Worm (Caenorhabditis elegans) whole organism, young adult: ENCODE data around the gene bcas-2.

Experiments
- F10E7.11 ChIP-seq: sonication (generic microtip); optimal IDR thresholded peaks from 2 replicates; lab custom pipeline; 2017; ENCODE audit warnings: mild to moderate bottlenecking, missing genetic modification characterization, moderate library complexity, missing compliant biosample characterization
- F22D6.2 ChIP-seq: sonication (generic microtip); optimal IDR thresholded peaks from 2 replicates; lab custom pipeline; 2016; ENCODE audit warnings: mild to moderate bottlenecking, missing genetic modification characterization, missing compliant biosample characterization
- F39B2.1 ChIP-seq: fragments of 200-800 bp; sonication (Bioruptor generic); IDR thresholded peaks from 2 replicates; pipeline ENCODE4 v1.3.6; 2022; ENCODE audit warnings: missing genetic modification reagents, missing genetic modification characterization, missing compliant biosample characterization
- F57C9.4 ChIP-seq: sonication (generic microtip); optimal IDR thresholded peaks from 2 replicates; lab custom pipeline; 2017; ENCODE audit warnings: mild to moderate bottlenecking, missing genetic modification characterization, missing compliant biosample characterization
- K11D2.4 ChIP-seq: fragments of 200-800 bp; sonication (Bioruptor generic); IDR thresholded peaks from 2 replicates; pipeline ENCODE4 v1.3.6; 2022; ENCODE audit warnings: missing genetic modification reagents, missing genetic modification characterization, missing compliant biosample characterization
- T07F8.4 ChIP-seq: sonication (generic microtip); optimal IDR thresholded peaks from 2 replicates; lab custom pipeline; 2016; ENCODE audit warnings: mild to moderate bottlenecking, missing genetic modification characterization, moderate library complexity, missing compliant biosample characterization
- Y53F4B.3 ChIP-seq: fragments of 200-800 bp; sonication (Bioruptor generic); IDR thresholded peaks from 2 replicates; pipeline ENCODE4 v1.3.6; 2022; ENCODE audit warnings: missing genetic modification reagents, missing genetic modification characterization, missing compliant biosample characterization
- Y53G8AR.9 ChIP-seq: fragments of 200-800 bp; sonication (Bioruptor generic); conservative IDR thresholded peaks from 2 replicates; pipeline ENCODE4 v1.3.6; 2022; ENCODE audit warnings: missing genetic modification reagents, missing genetic modification characterization, missing compliant biosample characterization
- Y95B8A.8 ChIP-seq: fragments of 200-800 bp; sonication (Bioruptor generic); IDR thresholded peaks from 2 replicates; pipeline ENCODE4 v1.3.6; 2022; ENCODE audit warnings: missing genetic modification reagents, missing genetic modification characterization, missing compliant biosample characterization
- akir-1 ChIP-seq: fragments of 200-800 bp; sonication (Bioruptor generic); optimal IDR thresholded peaks from 2 replicates; lab custom pipeline; 2018; ENCODE audit warnings: mild to moderate bottlenecking, missing genetic modification characterization, moderate library complexity, missing compliant biosample characterization
- attf-3 ChIP-seq: fragments of 200-800 bp; sonication (Bioruptor generic); conservative IDR thresholded peaks from 2 replicates; pipeline ENCODE4 v1.3.6; 2022; ENCODE audit warnings: missing genetic modification reagents, missing genetic modification characterization, missing compliant biosample characterization
- attf-5 ChIP-seq: fragments of 200-800 bp; sonication (Bioruptor generic); optimal IDR thresholded peaks from 2 replicates; lab custom pipeline; 2018; ENCODE audit warnings: mild to moderate bottlenecking, missing genetic modification characterization, missing compliant biosample characterization
- attf-6 ChIP-seq: fragments of 200-800 bp; sonication (Bioruptor generic); IDR thresholded peaks from 2 replicates; pipeline ENCODE4 v1.3.6; 2022; ENCODE audit warnings: missing genetic modification reagents, missing genetic modification characterization, missing compliant biosample characterization
- ccch-3 ChIP-seq: fragments of 200-800 bp; sonication (Bioruptor generic); optimal IDR thresholded peaks from 2 replicates; lab custom pipeline; 2018; ENCODE audit warnings: mild to moderate bottlenecking, missing genetic modification characterization, missing compliant biosample characterization
- ceh-27 ChIP-seq: fragments of 200-800 bp; sonication (Bioruptor generic); optimal IDR thresholded peaks from 2 replicates; lab custom pipeline; 2018; ENCODE audit warnings: mild to moderate bottlenecking, missing genetic modification characterization, moderate library complexity, missing compliant biosample characterization
- ceh-40 ChIP-seq: fragments of 200-800 bp; sonication (Bioruptor generic); IDR thresholded peaks from 2 replicates; pipeline ENCODE4 v1.3.6; 2022; ENCODE audit warnings: missing genetic modification characterization, missing compliant biosample characterization
- ceh-79 ChIP-seq: sonication (generic microtip); optimal IDR thresholded peaks from 2 replicates; lab custom pipeline; 2017; ENCODE audit warnings: mild to moderate bottlenecking, missing genetic modification characterization, missing compliant biosample characterization
- chd-7 ChIP-seq: sonication (generic microtip); optimal IDR thresholded peaks from 2 replicates; lab custom pipeline; 2016; ENCODE audit warnings: mild to moderate bottlenecking, missing genetic modification characterization, moderate library complexity, missing compliant biosample characterization
- egl-18 ChIP-seq: fragments of 200-800 bp; sonication (Bioruptor generic); IDR thresholded peaks from 2 replicates; pipeline ENCODE4 v1.3.6; 2022; ENCODE audit warnings: missing genetic modification reagents, missing genetic modification characterization, missing compliant biosample characterization
- him-1 ChIP-seq: sonication (generic microtip); optimal IDR thresholded peaks from 2 replicates; lab custom pipeline; 2016; ENCODE audit warnings: missing genotype, missing genetic modification reagents, missing genetic modification characterization, missing compliant biosample characterization
- hmg-1.2 ChIP-seq: fragments of 200-800 bp; sonication (Bioruptor generic); IDR thresholded peaks from 2 replicates; pipeline ENCODE4 v1.3.6; 2022; ENCODE audit warnings: missing genetic modification reagents, missing genetic modification characterization, missing compliant biosample characterization
- hmg-20 ChIP-seq: fragments of 200-800 bp; sonication (Bioruptor generic); IDR thresholded peaks from 2 replicates; pipeline ENCODE4 v1.3.6; 2022; ENCODE audit warnings: missing genetic modification reagents, missing genetic modification characterization, missing compliant biosample characterization
- hrde-1 ChIP-seq: sonication (generic microtip); optimal IDR thresholded peaks from 2 replicates; lab custom pipeline; 2016; ENCODE audit warnings: missing genetic modification characterization, mild to moderate bottlenecking, missing compliant biosample characterization, moderate library complexity, missing genotype, missing genetic modification reagents, borderline replicate concordance
- lag-1 ChIP-seq: fragments of 200-800 bp; sonication (Bioruptor generic); IDR thresholded peaks from 2 replicates; pipeline ENCODE4 v1.3.6; 2022; ENCODE audit warnings: missing genetic modification reagents, missing genetic modification characterization, missing compliant biosample characterization
- let-526 ChIP-seq: fragments of 200-800 bp; sonication (Bioruptor generic); IDR thresholded peaks from 2 replicates; pipeline ENCODE4 v1.3.6; 2022; ENCODE audit warnings: missing genetic modification reagents, missing genetic modification characterization, missing compliant biosample characterization
- lin-40 ChIP-seq: sonication (generic microtip); optimal IDR thresholded peaks from 2 replicates; lab custom pipeline; 2016; ENCODE audit warnings: missing genetic modification characterization, mild to moderate bottlenecking, missing compliant biosample characterization, missing genotype, missing genetic modification reagents
- lsl-1 ChIP-seq: fragments of 200-800 bp; sonication (Bioruptor generic); optimal IDR thresholded peaks from 2 replicates; lab custom pipeline; 2018; ENCODE audit warnings: mild to moderate bottlenecking, missing genetic modification characterization, moderate library complexity, missing compliant biosample characterization
- lsy-27 ChIP-seq: sonication (generic microtip); optimal IDR thresholded peaks from 2 replicates; lab custom pipeline; 2017; ENCODE audit warnings: missing genetic modification characterization, mild to moderate bottlenecking, missing compliant biosample characterization, antibody characterized with exemption, missing genotype, borderline replicate concordance; ENCODE audit not compliant: insufficient read depth
- madf-10 ChIP-seq: sonication (generic microtip); optimal IDR thresholded peaks from 2 replicates; lab custom pipeline; 2016; ENCODE audit warnings: mild to moderate bottlenecking, missing genetic modification characterization, missing compliant biosample characterization
- madf-3 ChIP-seq: fragments of 200-800 bp; sonication (Bioruptor generic); IDR thresholded peaks from 2 replicates; pipeline ENCODE4 v1.3.6; 2022; ENCODE audit warnings: missing genetic modification reagents, missing genetic modification characterization, missing compliant biosample characterization
- mcd-1 ChIP-seq: fragments of 200-800 bp; sonication (Bioruptor generic); IDR thresholded peaks from 2 replicates; pipeline ENCODE4 v1.3.6; 2022; ENCODE audit warnings: missing genetic modification reagents, missing genetic modification characterization, missing compliant biosample characterization
- mes-4 ChIP-seq: sonication (generic microtip); optimal IDR thresholded peaks from 2 replicates; lab custom pipeline; 2016; ENCODE audit warnings: missing genotype, missing genetic modification characterization, missing compliant biosample characterization
- mxl-1 ChIP-seq: sonication (generic microtip); optimal IDR thresholded peaks from 2 replicates; lab custom pipeline; 2016; ENCODE audit warnings: missing genetic modification characterization, missing compliant biosample characterization
- nfya-1 ChIP-seq: sonication (generic microtip); optimal IDR thresholded peaks from 2 replicates; lab custom pipeline; 2017; ENCODE audit warnings: antibody characterized with exemption, missing compliant biosample characterization, missing genetic modification characterization, borderline replicate concordance; ENCODE audit not compliant: insufficient read depth
- nhr-179 ChIP-seq: sonication (generic microtip); optimal IDR thresholded peaks from 2 replicates; lab custom pipeline; 2016; ENCODE audit warnings: mild to moderate bottlenecking, missing genetic modification characterization, missing compliant biosample characterization
- nhr-27 ChIP-seq: fragments of 200-800 bp; sonication (Bioruptor generic); optimal IDR thresholded peaks from 2 replicates; lab custom pipeline; 2018; ENCODE audit warnings: mild to moderate bottlenecking, missing genetic modification characterization, moderate library complexity, missing compliant biosample characterization
- rcor-1 ChIP-seq: fragments of 200-800 bp; sonication (Bioruptor generic); IDR thresholded peaks from 2 replicates; pipeline ENCODE4 v1.3.6; 2022; ENCODE audit warnings: missing genetic modification reagents, missing genetic modification characterization, missing compliant biosample characterization
- snpc-4 ChIP-seq, 5 experiments: fragments of 150-350 bp in 1 of 5; sonication (generic microtip) in 4 of 5; optimal IDR thresholded peaks; 2 replicates each; lab custom pipeline; 2014 to 2018; ENCODE audit warnings: missing genetic modification characterization in 5 of 5, missing biosample characterization in 3 of 5, antibody characterized with exemption in 2 of 5, mild to moderate bottlenecking in 2 of 5, missing compliant biosample characterization in 2 of 5, missing genotype in 2 of 5, moderate library complexity in 2 of 5, missing genetic modification reagents in 1 of 5
- unc-130 ChIP-seq: sonication (generic microtip); optimal IDR thresholded peaks from 2 replicates; lab custom pipeline; 2016; ENCODE audit warnings: missing genetic modification reagents, missing genetic modification characterization, missing compliant biosample characterization
- unc-62 ChIP-seq: fragments of 150-350 bp; optimal IDR thresholded peaks from 2 replicates; lab custom pipeline; 2014; ENCODE audit warnings: missing biosample characterization, missing genetic modification reagents, missing genetic modification characterization
- zfh-2 ChIP-seq: fragments of 200-800 bp; sonication (Bioruptor generic); conservative IDR thresholded peaks from 2 replicates; pipeline ENCODE4 v1.3.6; 2022; ENCODE audit warnings: missing genetic modification reagents, missing genetic modification characterization, missing compliant biosample characterization
- zim-3 ChIP-seq: sonication (generic microtip); optimal IDR thresholded peaks from 2 replicates; lab custom pipeline; 2017; ENCODE audit warnings: mild to moderate bottlenecking, missing genetic modification characterization, moderate library complexity, missing compliant biosample characterization
- ztf-25 ChIP-seq: fragments of 200-800 bp; sonication (Bioruptor generic); IDR thresholded peaks from 2 replicates; pipeline ENCODE4 v1.3.6; 2022; ENCODE audit warnings: missing genetic modification reagents, missing genetic modification characterization, missing compliant biosample characterization
- ztf-28 ChIP-seq: fragments of 200-800 bp; sonication (Bioruptor generic); IDR thresholded peaks from 2 replicates; pipeline ENCODE4 v1.3.6; 2022; ENCODE audit warnings: missing genetic modification reagents, missing genetic modification characterization, missing compliant biosample characterization
- ztf-3 ChIP-seq: fragments of 200-800 bp; sonication (Bioruptor generic); optimal IDR thresholded peaks from 2 replicates; lab custom pipeline; 2018; ENCODE audit warnings: mild to moderate bottlenecking, missing genetic modification characterization, missing compliant biosample characterization

The bcas-2 gene

DNA sequence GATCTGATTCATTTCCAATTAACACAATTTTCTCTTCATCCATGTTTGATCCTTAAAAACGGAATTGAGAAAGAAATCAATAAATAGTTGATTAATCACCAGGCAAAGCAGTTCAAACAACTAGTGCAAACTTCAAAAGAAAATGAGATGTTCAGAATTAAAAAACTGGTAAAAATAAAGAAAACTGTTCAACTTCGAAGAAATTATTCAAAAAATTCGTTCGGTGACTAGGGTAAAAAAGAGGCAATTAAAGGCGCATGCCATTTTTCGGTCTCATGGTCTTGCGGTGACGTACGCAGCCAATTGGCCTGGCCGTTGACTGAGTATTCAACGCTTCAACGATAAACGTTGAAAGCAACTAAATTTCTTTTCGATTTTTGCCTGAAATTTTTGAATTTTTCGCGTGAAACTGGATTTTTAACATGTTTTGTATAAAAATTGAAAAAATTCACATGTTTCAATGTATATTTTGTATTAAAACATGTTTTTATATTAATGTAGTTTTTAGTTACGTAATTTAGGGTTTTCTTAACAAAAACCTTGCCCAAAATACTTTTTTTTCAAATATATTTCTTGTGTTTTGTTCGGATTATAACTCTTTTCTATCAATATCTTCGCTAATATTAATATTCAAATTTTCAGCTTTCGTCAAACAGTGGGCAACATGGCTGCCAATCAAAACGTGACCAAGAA is 39.3 kb downstream of the bcas-2 start, which contains the start of the genes sna-3 and rps-3 (continued):
- TF ChIP-seq ceh-27 (GFP tag; lab: Kevin White, UChicago) (peak; percentile 50), madf-3 (GFP tag; lab: Robert Waterston, UW) (0 out of 2 replicates have a peak, but pooled peaks have one; percentile 20), zim-3 (tag; lab: Kevin White, UChicago) (no peak), snpc-4 (GFP tag; optimal IDR thresholded peaks at IDR 0.05; lab: Kevin White, UChicago) (peak; percentile 10), snpc-4 (tag; optimal IDR thresholded peaks at IDR 0.05; lab: Kevin White, UChicago) (peak; percentile 26 to 69 (median 42)), unc-130 (GFP tag; lab: Kevin White, UChicago) (no peak), Y53G8AR.9 (GFP tag; lab: Robert Waterston, UW) (no peak), attf-3 (peak; percentile 61), him-1 (tag; lab: Kevin White, UChicago) (no peak), madf-10 (tag; lab: Kevin White, UChicago) (no peak), zfh-2 (GFP tag; lab: Robert Waterston, UW) (no peak), rcor-1 (GFP tag; lab: Robert Waterston, UW) (no peak), nfya-1 (no peak), Y53F4B.3 (GFP tag; lab: Robert Waterston, UW) (no peak), attf-6 (GFP tag; lab: Robert Waterston, UW) (no peak)

DNA sequence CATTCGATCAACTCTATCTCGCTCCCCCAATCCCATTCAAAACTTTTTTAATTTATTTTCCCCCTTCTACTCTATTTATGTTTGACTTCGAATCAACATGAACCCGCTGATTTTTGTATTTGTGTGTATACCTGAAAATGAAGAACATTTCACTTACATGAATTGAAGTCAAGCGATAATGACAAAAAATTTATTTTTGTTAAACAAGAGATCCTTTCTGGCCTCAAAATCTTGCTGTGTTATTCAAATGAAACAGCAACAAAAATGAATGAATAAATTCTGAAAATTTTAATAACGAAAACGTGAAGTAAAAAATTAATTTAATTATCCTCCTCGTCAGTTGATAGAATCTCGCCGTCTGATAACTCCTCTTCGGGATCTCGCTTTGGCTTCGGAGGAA is 43.2 kb downstream of the bcas-2 start:
- TF ChIP-seq hmg-20 (GFP tag; lab: Robert Waterston, UW), result no peak
- TF ChIP-seq F10E7.11 (tag; lab: Kevin White, UChicago), result no peak
- TF ChIP-seq mcd-1, result no peak
- TF ChIP-seq hmg-1.2 (GFP tag; lab: Robert Waterston, UW), result peak; percentile 34
- TF ChIP-seq madf-3 (GFP tag; lab: Robert Waterston, UW), result no peak
- peak; percentile 49 for TF ChIP-seq lsl-1 (GFP tag; lab: Kevin White, UChicago)
- TF ChIP-seq lin-40 (tag; lab: Kevin White, UChicago), result no peak
- no peak for TF ChIP-seq ccch-3 (GFP tag; lab: Kevin White, UChicago)
- TF ChIP-seq nfya-1, result no peak
- TF ChIP-seq F39B2.1 (GFP tag; lab: Robert Waterston, UW), result no peak
- TF ChIP-seq let-526 (GFP tag; lab: Robert Waterston, UW), result no peak
- TF ChIP-seq lsy-27, result no peak
- no peak for TF ChIP-seq egl-18 (GFP tag; lab: Robert Waterston, UW)
- no peak for TF ChIP-seq mes-4 (tag; lab: Kevin White, UChicago)
- no peak for TF ChIP-seq F22D6.2 (tag; lab: Kevin White, UChicago)
- TF ChIP-seq ztf-25 (GFP tag; lab: Robert Waterston, UW), result 0 out of 2 replicates have a peak, but pooled peaks have one; percentile 41
- peak; percentile 93 for TF ChIP-seq hrde-1 (tag; lab: Kevin White, UChicago)
- no peak for TF ChIP-seq ceh-79 (tag; lab: Kevin White, UChicago)
- no peak for TF ChIP-seq T07F8.4 (tag; lab: Kevin White, UChicago)
- no peak for TF ChIP-seq mxl-1 (tag; lab: Kevin White, UChicago)
- TF ChIP-seq ceh-27 (GFP tag; lab: Kevin White, UChicago), result no peak
- TF ChIP-seq unc-62 (GFP tag; lab: Kevin White, UChicago), result no peak
- no peak for TF ChIP-seq nhr-27 (tag; lab: Kevin White, UChicago)
- no peak for TF ChIP-seq F57C9.4 (tag; lab: Kevin White, UChicago)
- no peak for TF ChIP-seq K11D2.4 (GFP tag; lab: Robert Waterston, UW)
- no peak for TF ChIP-seq nhr-179 (tag; lab: Kevin White, UChicago)
- TF ChIP-seq ceh-40 (GFP tag; lab: Robert Waterston, UW), result no peak
- no peak for TF ChIP-seq ztf-28 (GFP tag; lab: Robert Waterston, UW)
- no peak for TF ChIP-seq lag-1 (GFP tag; lab: Robert Waterston, UW)
- no peak for TF ChIP-seq akir-1 (GFP tag; lab: Kevin White, UChicago)
- no peak for TF ChIP-seq ztf-3 (GFP tag; lab: Kevin White, UChicago)
- TF ChIP-seq attf-5 (GFP tag; lab: Kevin White, UChicago), result no peak
- TF ChIP-seq Y95B8A.8 (GFP tag; lab: Robert Waterston, UW), result peak; percentile 57; the same call in 1 of the 2 replicates
- no peak for TF ChIP-seq chd-7 (tag; lab: Kevin White, UChicago)
